Fruit fly (Drosophila melanogaster): ENCODE results near the gene CG42300.

DNA sequence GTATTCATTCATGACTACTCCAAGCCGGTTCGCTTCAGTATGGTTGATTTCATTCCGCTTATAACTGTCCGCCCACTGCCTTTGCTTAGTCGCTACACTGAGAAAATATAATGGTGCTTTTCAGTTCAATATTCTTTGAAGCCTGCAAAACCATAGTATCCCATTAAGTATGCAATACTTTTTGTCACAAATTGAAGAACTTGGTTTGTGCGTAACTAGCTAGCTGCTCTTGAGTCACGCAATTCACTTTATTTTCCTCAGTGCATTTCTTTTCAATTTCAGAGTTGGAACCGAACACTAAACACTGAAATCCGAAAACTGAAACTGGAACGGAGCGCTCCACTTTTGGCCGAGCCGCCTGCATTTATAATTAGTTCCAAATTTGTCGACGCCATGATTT, 43.9 kb upstream of the CG42300 start:
- TF ChIP-seq run (tag; optimal IDR thresholded peaks at IDR 0.05) (no peak), disco-r (GFP tag; optimal IDR thresholded peaks at IDR 0.05) (no peak), Aef1 (GFP tag; IDR thresholded peaks at IDR 0.05) (peak; percentile 59), Sox102F (GFP tag; optimal IDR thresholded peaks at IDR 0.05) (peak; percentile 75), Dfd (GFP tag; optimal IDR thresholded peaks at IDR 0.05) (no peak), Mad (GFP tag; optimal IDR thresholded peaks at IDR 0.05) (no peak), Max (GFP tag; optimal IDR thresholded peaks at IDR 0.05) (peak; percentile 11), nerfin-2 (GFP tag; IDR thresholded peaks at IDR 0.05; ENCODE audit: partially characterized antibody) (no peak), CG8359 (GFP tag; optimal IDR thresholded peaks at IDR 0.05; ENCODE audit: borderline replicate concordance) (no peak), cas (GFP tag; IDR thresholded peaks at IDR 0.05) (peak; percentile 30; the same call in 1 of the 2 replicates), HmgD (GFP tag; optimal IDR thresholded peaks at IDR 0.05) (no peak), CG5245 (GFP tag; optimal IDR thresholded peaks at IDR 0.05) (peak; percentile 22), CG3726 (GFP tag; IDR thresholded peaks at IDR 0.05) (no peak; the same call in 2 of the 3 replicates), CG4854 (GFP tag; optimal IDR thresholded peaks at IDR 0.05) (peak; percentile 37)

Measured in whole organism, embryonic.